Worm (Caenorhabditis elegans) whole organism, early embryonic: ENCODE results near the gene mdl-1.

Source experiments
- B0310.2 ChIP-seq: sonication (generic microtip); optimal IDR thresholded peaks from 2 replicates; lab custom pipeline; 2016; ENCODE audit warnings: mild to moderate bottlenecking, missing genetic modification characterization, missing compliant biosample characterization
- F13C5.2 ChIP-seq: sonication (generic microtip); optimal IDR thresholded peaks from 2 replicates; lab custom pipeline; 2017; ENCODE audit warnings: mild to moderate bottlenecking, missing genetic modification characterization, inconsistent platforms, missing compliant biosample characterization
- aly-1 ChIP-seq: sonication (generic microtip); optimal IDR thresholded peaks from 2 replicates; lab custom pipeline; 2016; ENCODE audit warnings: missing genetic modification characterization, missing compliant biosample characterization
- ama-1 ChIP-seq: fragments of 150-350 bp; optimal IDR thresholded peaks from 2 replicates; lab custom pipeline; 2014
- ceh-13 ChIP-seq: fragments of 200-800 bp; sonication (Bioruptor generic); optimal IDR thresholded peaks from 2 replicates; lab custom pipeline; 2018; ENCODE audit warnings: mild to moderate bottlenecking, missing genetic modification characterization, missing compliant biosample characterization
- ceh-36 ChIP-seq: sonication (generic microtip); optimal IDR thresholded peaks from 2 replicates; lab custom pipeline; 2016; ENCODE audit warnings: missing genetic modification characterization, inconsistent platforms, missing compliant biosample characterization
- ets-7 ChIP-seq: sonication (generic microtip); optimal IDR thresholded peaks from 2 replicates; lab custom pipeline; 2016; ENCODE audit warnings: missing genotype, missing genetic modification characterization, missing compliant biosample characterization
- flt-1 ChIP-seq: fragments of 200-800 bp; sonication (Bioruptor generic); IDR thresholded peaks from 2 replicates; pipeline ENCODE4 v1.3.6; 2022; ENCODE audit warnings: missing genetic modification characterization, missing compliant biosample characterization
- hmbx-1 ChIP-seq: sonication (generic microtip); optimal IDR thresholded peaks from 2 replicates; lab custom pipeline; 2016; ENCODE audit warnings: mild to moderate bottlenecking, missing genetic modification characterization, missing compliant biosample characterization
- hmg-4 ChIP-seq: fragments of 200-800 bp; sonication (Bioruptor generic); optimal IDR thresholded peaks from 2 replicates; lab custom pipeline; 2018; ENCODE audit warnings: mild to moderate bottlenecking, missing genetic modification characterization, missing compliant biosample characterization
- hnd-1 ChIP-seq: sonication (generic microtip); optimal IDR thresholded peaks from 2 replicates; lab custom pipeline; 2016; ENCODE audit warnings: missing genetic modification characterization, missing compliant biosample characterization
- pes-1 ChIP-seq: fragments of 200-800 bp; sonication (Bioruptor generic); IDR thresholded peaks from 2 replicates; pipeline ENCODE4 v1.3.6; 2022; ENCODE audit warnings: missing genetic modification reagents, missing genetic modification characterization, missing compliant biosample characterization
- scrt-1 ChIP-seq: fragments of 200-800 bp; sonication (Bioruptor generic); IDR thresholded peaks from 2 replicates; pipeline ENCODE4 v1.3.6; 2022; ENCODE audit warnings: missing genetic modification characterization, missing compliant biosample characterization
- sea-1 ChIP-seq: fragments of 200-800 bp; sonication (Bioruptor generic); conservative IDR thresholded peaks from 2 replicates; pipeline ENCODE4 v1.3.6; 2022; ENCODE audit warnings: missing genetic modification characterization, missing compliant biosample characterization
- tbx-11 ChIP-seq: fragments of 200-800 bp; sonication (Bioruptor generic); IDR thresholded peaks from 2 replicates; pipeline ENCODE4 v1.3.6; 2022; ENCODE audit warnings: missing genetic modification characterization, missing compliant biosample characterization
- tbx-37 ChIP-seq: fragments of 200-800 bp; sonication (Bioruptor generic); conservative IDR thresholded peaks from 2 replicates; pipeline ENCODE4 v1.3.6; 2022; ENCODE audit warnings: missing genetic modification reagents, missing genetic modification characterization, missing compliant biosample characterization
- tra-4 ChIP-seq: sonication (generic microtip); optimal IDR thresholded peaks from 2 replicates; lab custom pipeline; 2017; ENCODE audit warnings: missing genetic modification characterization, missing compliant biosample characterization

Gene mdl-1

DNA sequence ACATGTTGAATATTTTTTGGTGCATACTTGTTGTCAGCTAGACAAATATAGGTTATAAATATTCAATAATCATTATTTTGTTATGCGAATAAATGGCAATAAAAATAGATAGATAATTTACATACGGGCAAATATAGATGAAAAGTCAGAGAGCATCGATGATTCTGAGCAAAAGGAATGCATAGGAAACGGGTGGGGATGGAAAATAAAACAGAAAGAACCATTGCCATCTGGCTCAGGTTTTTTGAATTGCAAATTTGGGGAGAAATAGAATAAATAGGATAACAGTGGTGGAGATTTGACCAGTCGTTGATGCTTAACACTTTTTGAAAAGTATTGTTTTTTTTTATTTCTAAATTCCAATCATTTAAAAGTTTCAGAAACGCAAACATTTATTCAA lies 40.7 kb downstream of the mdl-1 start, which contains the start of gene idpp-6:
idpp-6 (plus strand) TSS at position 301 of the 400 bp plus-strand sequence.
- TF ChIP-seq ceh-13 (no peak), tbx-37 (no peak), F13C5.2 (tag; lab: Kevin White, UChicago) (no peak)

DNA sequence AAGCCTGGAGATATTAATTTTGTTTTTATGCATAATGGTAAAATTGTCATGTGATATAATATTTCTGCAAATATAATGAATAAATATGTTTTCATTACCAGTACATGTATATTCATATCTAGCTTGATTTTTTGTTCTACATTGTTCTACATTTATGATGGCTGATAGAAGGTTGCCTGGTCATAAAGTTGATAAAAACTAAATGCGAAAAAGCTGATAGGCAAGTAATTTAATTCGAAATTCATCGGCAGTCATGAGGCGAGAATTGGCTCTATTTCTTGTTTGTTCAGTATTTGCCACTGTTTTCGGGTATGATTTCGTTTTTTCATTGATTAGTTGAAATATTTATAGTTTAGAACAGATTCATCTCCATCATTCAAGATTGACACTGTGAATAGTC lies 42.0 kb downstream of the mdl-1 start, which contains the start of gene bgal-2:
bgal-2 (plus strand) TSS at position 231 of the 400 bp plus-strand sequence.
- TF ChIP-seq ets-7 (tag; lab: Kevin White, UChicago) (no peak), ceh-13 (no peak), F13C5.2 (tag; lab: Kevin White, UChicago) (no peak)

DNA sequence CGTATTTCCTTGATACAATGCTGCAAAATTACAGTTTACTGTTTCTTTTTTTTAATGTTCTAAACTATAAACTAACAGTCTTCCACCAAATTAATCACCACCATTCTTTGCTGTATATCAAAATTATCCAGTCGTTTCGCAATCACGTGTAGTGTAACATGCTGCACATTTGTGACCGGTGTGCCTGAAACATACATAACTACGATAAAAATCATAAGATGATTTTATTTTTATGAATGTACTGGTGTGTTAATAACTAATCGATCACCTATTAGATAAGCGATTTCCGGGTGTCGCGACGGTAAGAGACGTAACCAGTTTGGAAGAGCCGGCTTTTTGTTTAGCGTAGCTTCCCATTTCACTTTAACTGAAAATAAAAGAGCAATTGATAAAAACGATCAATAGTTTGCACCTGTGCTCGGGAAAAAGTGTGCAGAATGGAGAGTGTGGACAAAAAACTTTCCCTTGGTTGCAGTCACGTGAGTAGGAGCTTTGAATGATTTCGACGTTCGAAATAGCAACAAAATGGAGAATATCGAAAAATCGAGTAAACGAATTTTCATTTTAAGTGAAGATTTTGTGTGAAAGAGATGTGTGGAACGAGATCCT lies 46.9 kb downstream of the mdl-1 start, which contains the start of gene sgca-1:
sgca-1 (minus strand) TSS at position 584 of the 609 bp plus-strand sequence.
- no peak for TF ChIP-seq B0310.2
- TF ChIP-seq ceh-13: no peak
- no peak for TF ChIP-seq pes-1
- no peak for TF ChIP-seq ama-1 (lab: Kevin White, UChicago)
- TF ChIP-seq F13C5.2 (tag; lab: Kevin White, UChicago): no peak
- no peak for TF ChIP-seq ceh-36
- no peak for TF ChIP-seq hmbx-1 (tag; lab: Kevin White, UChicago)
- no peak for TF ChIP-seq hmg-4
- TF ChIP-seq tbx-37: no peak
- no peak for TF ChIP-seq flt-1
- TF ChIP-seq sea-1 (GFP tag; lab: Robert Waterston, UW): no peak
- no peak for TF ChIP-seq scrt-1 (GFP tag; lab: Robert Waterston, UW)
- TF ChIP-seq aly-1 (tag; lab: Kevin White, UChicago): no peak
- TF ChIP-seq ets-7 (tag; lab: Kevin White, UChicago): no peak
- no peak for TF ChIP-seq tra-4

DNA sequence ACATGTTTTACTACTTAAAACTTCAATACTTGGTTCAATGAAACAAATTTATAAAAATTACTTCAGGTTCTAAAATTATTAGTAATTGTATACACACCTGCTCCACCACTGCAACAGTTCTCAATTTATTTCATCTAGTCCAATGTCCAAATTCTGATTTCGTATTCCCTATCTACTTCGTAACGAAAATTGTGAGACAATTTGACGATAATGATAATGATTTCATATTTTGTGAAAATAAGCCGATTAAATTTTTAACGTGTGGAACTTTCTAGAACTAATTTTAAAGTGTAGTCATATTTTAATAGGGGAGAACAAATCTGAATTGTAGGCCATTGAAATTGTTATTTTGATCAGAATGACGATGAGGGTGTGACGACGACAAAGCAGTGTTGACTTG lies 48.3 kb downstream of the mdl-1 start:
- TF ChIP-seq hnd-1 (tag; lab: Kevin White, UChicago) (no peak), B0310.2 (no peak), tbx-37 (no peak), hmg-4 (no peak), ceh-13 (no peak), ama-1 (lab: Kevin White, UChicago) (no peak), F13C5.2 (tag; lab: Kevin White, UChicago) (no peak), aly-1 (tag; lab: Kevin White, UChicago) (no peak), tbx-11 (no peak), tra-4 (no peak), flt-1 (no peak), hmbx-1 (tag; lab: Kevin White, UChicago) (no peak), pes-1 (no peak), sea-1 (GFP tag; lab: Robert Waterston, UW) (no peak), ceh-36 (no peak)

DNA sequence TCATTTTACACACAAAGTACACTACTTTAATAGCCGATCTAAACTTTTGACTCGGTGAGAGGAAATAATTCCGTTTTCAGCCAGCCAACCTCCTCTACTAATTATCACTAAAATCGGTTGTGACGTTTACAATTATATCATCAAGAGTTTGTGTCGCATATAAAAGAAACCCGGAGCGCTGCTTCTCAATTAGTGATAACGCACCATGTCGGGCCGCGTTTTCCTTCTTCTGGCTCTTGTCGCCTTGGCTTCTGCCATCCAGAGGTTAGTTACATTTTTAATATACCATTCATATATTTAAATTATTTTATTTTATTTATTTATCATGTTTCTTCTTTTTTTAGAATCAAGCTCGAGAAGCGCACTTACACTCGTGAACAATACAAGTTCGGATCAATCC lies 48.8 kb downstream of the mdl-1 start, which contains the start of gene asp-3:
asp-3 (plus strand) TSS at position 79 of the 400 bp plus-strand sequence.
- TF ChIP-seq hnd-1 (tag; lab: Kevin White, UChicago): no peak
- no peak for TF ChIP-seq B0310.2
- no peak for TF ChIP-seq hmbx-1 (tag; lab: Kevin White, UChicago)
- no peak for TF ChIP-seq flt-1
- TF ChIP-seq tbx-37: no peak
- TF ChIP-seq hmg-4: no peak

DNA sequence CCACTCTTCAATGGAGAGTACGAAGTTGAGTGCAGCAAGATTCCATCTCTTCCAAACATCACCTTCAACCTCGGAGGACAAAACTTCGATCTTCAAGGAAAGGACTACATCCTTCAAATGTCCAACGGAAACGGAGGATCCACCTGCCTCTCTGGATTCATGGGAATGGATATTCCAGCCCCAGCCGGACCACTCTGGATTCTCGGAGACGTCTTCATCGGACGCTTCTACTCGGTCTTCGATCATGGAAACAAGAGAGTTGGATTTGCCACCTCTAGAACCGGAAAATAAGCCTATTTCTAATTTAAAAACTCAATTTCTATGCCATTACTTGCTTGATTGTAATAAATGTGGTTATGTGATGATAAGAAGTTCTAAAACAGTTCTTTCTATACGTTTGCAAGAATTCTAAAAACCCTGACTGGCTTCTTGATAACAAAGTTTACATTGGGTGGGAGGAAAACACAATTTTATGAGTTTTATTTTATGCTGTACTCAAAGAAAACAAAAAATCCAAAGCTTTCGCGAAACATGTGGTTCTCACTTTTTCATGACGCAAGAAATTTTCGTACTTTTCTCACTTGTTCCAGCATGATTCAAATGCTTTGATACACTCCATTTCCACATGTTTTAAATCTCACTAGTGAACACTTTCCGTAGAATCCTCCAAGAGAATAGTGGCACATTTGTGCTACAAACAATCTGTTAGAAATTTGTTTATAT lies 50.3 kb downstream of the mdl-1 start:
- no peak for TF ChIP-seq hmg-4
- TF ChIP-seq tbx-37: no peak
- no peak for TF ChIP-seq sea-1 (GFP tag; lab: Robert Waterston, UW)
- TF ChIP-seq B0310.2: no peak
- no peak for TF ChIP-seq ceh-13
- no peak for TF ChIP-seq scrt-1 (GFP tag; lab: Robert Waterston, UW)
- TF ChIP-seq F13C5.2 (tag; lab: Kevin White, UChicago): no peak
- TF ChIP-seq pes-1: no peak
- TF ChIP-seq ama-1 (lab: Kevin White, UChicago): no peak
- no peak for TF ChIP-seq hnd-1 (tag; lab: Kevin White, UChicago)
- TF ChIP-seq hmbx-1 (tag; lab: Kevin White, UChicago): no peak
